Worm (Caenorhabditis elegans): ENCODE data around the gene C28D4.7.

- no peak for TF ChIP-seq ztf-11 (tag; optimal IDR thresholded peaks at IDR 0.05)
- no peak for TF ChIP-seq elt-1 (tag; optimal IDR thresholded peaks at IDR 0.05; ENCODE audit: borderline replicate concordance, insufficient read depth)
- no peak for TF ChIP-seq snpc-4 (tag; optimal IDR thresholded peaks at IDR 0.05)
- TF ChIP-seq elt-3 (tag; optimal IDR thresholded peaks at IDR 0.05): no peak
- TF ChIP-seq mep-1 (tag; optimal IDR thresholded peaks at IDR 0.05): no peak
Observed at ce11 chrIV:9742883-9743282, at the start of gene C28D4.7.

Measured in whole organism, mixed stage, embryonic.